Worm (Caenorhabditis elegans) whole organism, young adult: ENCODE measurements around the gene npp-5.
A peak's percentile ranks its signal among the peaks of the same experiment; 100 is the strongest.

ENCODE experiments used
- B0035.1 ChIP-seq: sonication (generic microtip); optimal IDR thresholded peaks from 2 replicates; lab custom pipeline; 2016; ENCODE audit warnings: missing genetic modification characterization, mild to moderate bottlenecking, missing compliant biosample characterization, missing genotype, missing genetic modification reagents
- B0336.3 ChIP-seq: fragments of 200-800 bp; sonication (Bioruptor generic); IDR thresholded peaks from 2 replicates; pipeline ENCODE4 v1.3.6; 2022; ENCODE audit warnings: missing genetic modification characterization, missing compliant biosample characterization
- C17E4.6 ChIP-seq: fragments of 200-800 bp; sonication (Bioruptor generic); IDR thresholded peaks from 2 replicates; pipeline ENCODE4 v1.3.6; 2022; ENCODE audit warnings: missing genetic modification reagents, missing genetic modification characterization, missing compliant biosample characterization
- F23B12.7 ChIP-seq: sonication (generic microtip); optimal IDR thresholded peaks from 2 replicates; lab custom pipeline; 2017; ENCODE audit warnings: missing genetic modification characterization, mild to moderate bottlenecking, missing compliant biosample characterization, antibody characterized with exemption, moderate library complexity; ENCODE audit not compliant: insufficient read depth
- F37B4.10 ChIP-seq: fragments of 200-800 bp; sonication (Bioruptor generic); IDR thresholded peaks from 2 replicates; pipeline ENCODE4 v1.3.6; 2022; ENCODE audit warnings: missing genetic modification characterization, missing compliant biosample characterization
- F39B2.1 ChIP-seq: fragments of 200-800 bp; sonication (Bioruptor generic); IDR thresholded peaks from 2 replicates; pipeline ENCODE4 v1.3.6; 2022; ENCODE audit warnings: missing genetic modification reagents, missing genetic modification characterization, missing compliant biosample characterization
- F49E8.2 ChIP-seq: sonication (generic microtip); optimal IDR thresholded peaks from 3 replicates; lab custom pipeline; 2017; ENCODE audit warnings: missing genetic modification characterization, mild to moderate bottlenecking, missing compliant biosample characterization, antibody characterized with exemption, moderate library complexity; ENCODE audit not compliant: insufficient read depth
- F55B11.4 ChIP-seq: sonication (generic microtip); optimal IDR thresholded peaks from 2 replicates; lab custom pipeline; 2016; ENCODE audit warnings: missing compliant biosample characterization, missing genetic modification characterization, borderline replicate concordance; ENCODE audit not compliant: insufficient read depth
- K11D2.4 ChIP-seq: fragments of 200-800 bp; sonication (Bioruptor generic); IDR thresholded peaks from 2 replicates; pipeline ENCODE4 v1.3.6; 2022; ENCODE audit warnings: missing genetic modification reagents, missing genetic modification characterization, missing compliant biosample characterization
- Y53F4B.3 ChIP-seq: fragments of 200-800 bp; sonication (Bioruptor generic); IDR thresholded peaks from 2 replicates; pipeline ENCODE4 v1.3.6; 2022; ENCODE audit warnings: missing genetic modification reagents, missing genetic modification characterization, missing compliant biosample characterization
- aptf-3 ChIP-seq: fragments of 200-800 bp; sonication (Bioruptor generic); IDR thresholded peaks from 2 replicates; pipeline ENCODE4 v1.3.6; 2022; ENCODE audit warnings: missing genetic modification characterization, missing compliant biosample characterization
- attf-3 ChIP-seq: fragments of 200-800 bp; sonication (Bioruptor generic); conservative IDR thresholded peaks from 2 replicates; pipeline ENCODE4 v1.3.6; 2022; ENCODE audit warnings: missing genetic modification reagents, missing genetic modification characterization, missing compliant biosample characterization
- attf-5 ChIP-seq: fragments of 200-800 bp; sonication (Bioruptor generic); optimal IDR thresholded peaks from 2 replicates; lab custom pipeline; 2018; ENCODE audit warnings: mild to moderate bottlenecking, missing genetic modification characterization, missing compliant biosample characterization
- ccch-3 ChIP-seq: fragments of 200-800 bp; sonication (Bioruptor generic); optimal IDR thresholded peaks from 2 replicates; lab custom pipeline; 2018; ENCODE audit warnings: mild to moderate bottlenecking, missing genetic modification characterization, missing compliant biosample characterization
- ceh-100 ChIP-seq: fragments of 200-800 bp; sonication (Bioruptor generic); IDR thresholded peaks from 2 replicates; pipeline ENCODE4 v1.3.6; 2022; ENCODE audit warnings: missing genetic modification reagents, missing genetic modification characterization, missing compliant biosample characterization
- ceh-27 ChIP-seq: fragments of 200-800 bp; sonication (Bioruptor generic); optimal IDR thresholded peaks from 2 replicates; lab custom pipeline; 2018; ENCODE audit warnings: mild to moderate bottlenecking, missing genetic modification characterization, moderate library complexity, missing compliant biosample characterization
- ceh-79 ChIP-seq: sonication (generic microtip); optimal IDR thresholded peaks from 2 replicates; lab custom pipeline; 2017; ENCODE audit warnings: mild to moderate bottlenecking, missing genetic modification characterization, missing compliant biosample characterization
- ceh-91 ChIP-seq: fragments of 200-800 bp; sonication (Bioruptor generic); IDR thresholded peaks from 2 replicates; pipeline ENCODE4 v1.3.6; 2022; ENCODE audit warnings: missing genetic modification reagents, missing genetic modification characterization, missing compliant biosample characterization
- dpff-1 ChIP-seq: sonication (generic microtip); optimal IDR thresholded peaks from 2 replicates; lab custom pipeline; 2017; ENCODE audit warnings: mild to moderate bottlenecking, missing genetic modification characterization, missing compliant biosample characterization
- dpl-1 ChIP-seq: fragments of 150-350 bp; optimal IDR thresholded peaks from 2 replicates; lab custom pipeline; 2014; ENCODE audit warnings: missing biosample characterization, missing genetic modification reagents, missing genetic modification characterization
- egl-18 ChIP-seq: fragments of 200-800 bp; sonication (Bioruptor generic); IDR thresholded peaks from 2 replicates; pipeline ENCODE4 v1.3.6; 2022; ENCODE audit warnings: missing genetic modification reagents, missing genetic modification characterization, missing compliant biosample characterization
- hlh-26 ChIP-seq: fragments of 200-800 bp; sonication (Bioruptor generic); conservative IDR thresholded peaks from 2 replicates; pipeline ENCODE4 v1.3.6; 2022; ENCODE audit warnings: missing genetic modification reagents, missing genetic modification characterization, missing compliant biosample characterization
- hmg-1.2 ChIP-seq: fragments of 200-800 bp; sonication (Bioruptor generic); IDR thresholded peaks from 2 replicates; pipeline ENCODE4 v1.3.6; 2022; ENCODE audit warnings: missing genetic modification reagents, missing genetic modification characterization, missing compliant biosample characterization
- lin-26 ChIP-seq: fragments of 200-800 bp; sonication (Bioruptor generic); IDR thresholded peaks from 2 replicates; pipeline ENCODE4 v1.3.6; 2022; ENCODE audit warnings: missing genetic modification reagents, missing genetic modification characterization, missing compliant biosample characterization
- lsl-1 ChIP-seq: fragments of 200-800 bp; sonication (Bioruptor generic); optimal IDR thresholded peaks from 2 replicates; lab custom pipeline; 2018; ENCODE audit warnings: mild to moderate bottlenecking, missing genetic modification characterization, moderate library complexity, missing compliant biosample characterization
- madf-8 ChIP-seq: fragments of 200-800 bp; sonication (Bioruptor generic); conservative IDR thresholded peaks from 2 replicates; pipeline ENCODE4 v1.3.6; 2022; ENCODE audit warnings: missing genetic modification reagents, missing genetic modification characterization, missing compliant biosample characterization
- mel-28 ChIP-seq: sonication (generic microtip); optimal IDR thresholded peaks from 2 replicates; lab custom pipeline; 2016; ENCODE audit warnings: borderline replicate concordance, mild to moderate bottlenecking, missing genetic modification characterization, missing compliant biosample characterization
- mes-4 ChIP-seq: sonication (generic microtip); optimal IDR thresholded peaks from 2 replicates; lab custom pipeline; 2016; ENCODE audit warnings: missing genotype, missing genetic modification characterization, missing compliant biosample characterization
- nhr-179 ChIP-seq: sonication (generic microtip); optimal IDR thresholded peaks from 2 replicates; lab custom pipeline; 2016; ENCODE audit warnings: mild to moderate bottlenecking, missing genetic modification characterization, missing compliant biosample characterization
- nhr-90 ChIP-seq: sonication (generic microtip); optimal IDR thresholded peaks from 2 replicates; lab custom pipeline; 2016; ENCODE audit warnings: missing genotype, mild to moderate bottlenecking, missing genetic modification characterization, missing compliant biosample characterization
- pbrm-1 ChIP-seq: fragments of 200-800 bp; sonication (Bioruptor generic); IDR thresholded peaks from 2 replicates; pipeline ENCODE4 v1.3.6; 2022; ENCODE audit warnings: missing genetic modification reagents, missing genetic modification characterization, missing compliant biosample characterization
- pha-4 ChIP-seq: fragments of 150-350 bp; sonication (generic microtip); optimal IDR thresholded peaks from 2 replicates; lab custom pipeline; 2014; ENCODE audit warnings: missing biosample characterization, missing genetic modification reagents, missing genetic modification characterization
- rcor-1 ChIP-seq: fragments of 200-800 bp; sonication (Bioruptor generic); IDR thresholded peaks from 2 replicates; pipeline ENCODE4 v1.3.6; 2022; ENCODE audit warnings: missing genetic modification reagents, missing genetic modification characterization, missing compliant biosample characterization
- repo-1 ChIP-seq: sonication (generic microtip); optimal IDR thresholded peaks from 2 replicates; lab custom pipeline; 2017; ENCODE audit warnings: mild to moderate bottlenecking, missing genetic modification characterization, missing compliant biosample characterization
- sdz-38 ChIP-seq: sonication (generic microtip); optimal IDR thresholded peaks from 2 replicates; lab custom pipeline; 2016; ENCODE audit warnings: missing genotype, missing genetic modification characterization, missing compliant biosample characterization
- sea-2 ChIP-seq: fragments of 200-800 bp; sonication (Bioruptor generic); IDR thresholded peaks from 2 replicates; pipeline ENCODE4 v1.3.6; 2022; ENCODE audit warnings: missing genetic modification characterization, missing compliant biosample characterization
- snpc-1.3 ChIP-seq: sonication (generic microtip); optimal IDR thresholded peaks from 2 replicates; lab custom pipeline; 2017; ENCODE audit warnings: missing genetic modification characterization, mild to moderate bottlenecking, missing compliant biosample characterization, antibody characterized with exemption, moderate library complexity, missing genotype, missing genetic modification reagents; ENCODE audit not compliant: insufficient read depth
- snpc-4 ChIP-seq, 5 experiments: fragments of 150-350 bp in 1 of 5; sonication (generic microtip) in 4 of 5; optimal IDR thresholded peaks; 2 replicates each; lab custom pipeline; 2014 to 2018; ENCODE audit warnings: missing genetic modification characterization in 5 of 5, missing biosample characterization in 3 of 5, antibody characterized with exemption in 2 of 5, mild to moderate bottlenecking in 2 of 5, missing compliant biosample characterization in 2 of 5, missing genotype in 2 of 5, moderate library complexity in 2 of 5, missing genetic modification reagents in 1 of 5
- somi-1 ChIP-seq: fragments of 200-800 bp; sonication (Bioruptor generic); optimal IDR thresholded peaks from 2 replicates; lab custom pipeline; 2018; ENCODE audit warnings: mild to moderate bottlenecking, missing genetic modification characterization, missing compliant biosample characterization
- tbp1 ChIP-seq: fragments of 200-800 bp; sonication (Bioruptor generic); optimal IDR thresholded peaks from 2 replicates; lab custom pipeline; 2018; ENCODE audit warnings: mild to moderate bottlenecking, missing genetic modification characterization, missing compliant biosample characterization
- unc-130 ChIP-seq: sonication (generic microtip); optimal IDR thresholded peaks from 2 replicates; lab custom pipeline; 2016; ENCODE audit warnings: missing genetic modification reagents, missing genetic modification characterization, missing compliant biosample characterization
- xnd-1 ChIP-seq: sonication (generic microtip); optimal IDR thresholded peaks from 2 replicates; lab custom pipeline; 2016; ENCODE audit warnings: missing genotype, missing genetic modification reagents, missing genetic modification characterization, missing compliant biosample characterization
- zfh-2 ChIP-seq: fragments of 200-800 bp; sonication (Bioruptor generic); conservative IDR thresholded peaks from 2 replicates; pipeline ENCODE4 v1.3.6; 2022; ENCODE audit warnings: missing genetic modification reagents, missing genetic modification characterization, missing compliant biosample characterization
- zim-3 ChIP-seq: sonication (generic microtip); optimal IDR thresholded peaks from 2 replicates; lab custom pipeline; 2017; ENCODE audit warnings: mild to moderate bottlenecking, missing genetic modification characterization, moderate library complexity, missing compliant biosample characterization
- ztf-18 ChIP-seq: sonication (generic microtip); optimal IDR thresholded peaks from 2 replicates; lab custom pipeline; 2016; ENCODE audit warnings: missing genotype, mild to moderate bottlenecking, missing genetic modification characterization, missing compliant biosample characterization
- ztf-28 ChIP-seq: fragments of 200-800 bp; sonication (Bioruptor generic); IDR thresholded peaks from 2 replicates; pipeline ENCODE4 v1.3.6; 2022; ENCODE audit warnings: missing genetic modification reagents, missing genetic modification characterization, missing compliant biosample characterization
- ztf-6 ChIP-seq: fragments of 200-800 bp; sonication (Bioruptor generic); IDR thresholded peaks from 2 replicates; pipeline ENCODE4 v1.3.6; 2022; ENCODE audit warnings: missing genetic modification reagents, missing genetic modification characterization, missing compliant biosample characterization

The npp-5 gene

DNA sequence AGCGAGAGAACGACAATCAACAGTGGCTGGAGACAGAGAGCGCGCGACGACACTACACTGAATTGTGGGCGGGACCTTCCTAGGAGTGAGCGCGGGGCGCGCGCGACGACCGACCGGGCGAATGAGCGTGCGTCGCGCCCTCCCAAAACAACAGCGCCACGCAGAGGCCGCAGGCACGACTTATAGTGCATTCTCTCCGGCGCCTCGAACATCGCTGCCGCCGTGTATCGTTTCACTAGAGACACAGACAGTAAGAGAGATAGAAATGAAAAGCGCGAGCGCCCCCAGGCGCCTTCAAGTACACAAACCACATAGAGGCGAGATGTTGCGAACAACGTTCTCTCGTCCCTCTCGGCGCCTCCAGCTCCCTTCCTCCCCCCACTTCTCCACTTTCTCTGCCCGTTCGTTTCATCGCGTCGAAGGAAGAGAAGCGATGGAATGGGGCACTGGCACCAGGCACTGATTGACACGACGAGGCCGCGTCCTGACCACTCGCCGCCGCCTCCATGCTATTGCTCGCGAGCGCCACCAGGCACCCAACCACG lies 20.4 kb upstream of the npp-5 start (continued):
- peak; percentile 77 for TF ChIP-seq somi-1
- no peak for TF ChIP-seq nhr-179
- no peak for TF ChIP-seq dpff-1 (tag; lab: Kevin White, UChicago)
- no peak for TF ChIP-seq F23B12.7
- TF ChIP-seq tbp1 = peak; percentile 39
- TF ChIP-seq pha-4 (tag; lab: Kevin White, UChicago) = no peak
- no peak for TF ChIP-seq ztf-28 (GFP tag; lab: Robert Waterston, UW)
- TF ChIP-seq B0035.1 (tag; lab: Kevin White, UChicago) = peak; percentile 76
- TF ChIP-seq ztf-18 (tag; lab: Kevin White, UChicago) = peak; percentile 55
- peak; percentile 100 for TF ChIP-seq zfh-2 (GFP tag; lab: Robert Waterston, UW)
- peak; percentile 85 for TF ChIP-seq hmg-1.2
- TF ChIP-seq Y53F4B.3 (GFP tag; lab: Robert Waterston, UW) = no peak
- no peak for TF ChIP-seq lsl-1
- TF ChIP-seq dpl-1 = no peak
- no peak for TF ChIP-seq ceh-91 (GFP tag; lab: Robert Waterston, UW)
- TF ChIP-seq attf-3 (GFP tag; lab: Robert Waterston, UW) = no peak
- TF ChIP-seq sea-2 (GFP tag; lab: Robert Waterston, UW) = no peak
- 0 out of 2 replicates have a peak, but pooled peaks have one; percentile 55 for TF ChIP-seq pbrm-1 (GFP tag; lab: Robert Waterston, UW)
- peak; percentile 59 for TF ChIP-seq ceh-27 (GFP tag; lab: Kevin White, UChicago)
- TF ChIP-seq lin-26 (GFP tag; lab: Robert Waterston, UW) = no peak
- no peak for TF ChIP-seq unc-130
- peak; percentile 80 for TF ChIP-seq egl-18 (GFP tag; lab: Robert Waterston, UW)
- TF ChIP-seq attf-5 (GFP tag; lab: Kevin White, UChicago) = peak; percentile 87
- TF ChIP-seq F49E8.2 (tag; lab: Kevin White, UChicago) = no peak
- no peak for TF ChIP-seq sdz-38 (tag; lab: Kevin White, UChicago)
- TF ChIP-seq ztf-6 (GFP tag; lab: Robert Waterston, UW) = no peak
- TF ChIP-seq mes-4 (tag; lab: Kevin White, UChicago) = no peak
- 0 out of 2 replicates have a peak, but pooled peaks have one; percentile 12 for TF ChIP-seq F37B4.10 (GFP tag; lab: Robert Waterston, UW)
- peak; percentile 39 for TF ChIP-seq repo-1 (tag; lab: Kevin White, UChicago)
- TF ChIP-seq nhr-90 (tag; lab: Kevin White, UChicago) = peak; percentile 68
- no peak; the same call in 1 of the 2 replicates for TF ChIP-seq ceh-100
- no peak for TF ChIP-seq madf-8 (GFP tag; lab: Robert Waterston, UW)
- TF ChIP-seq K11D2.4 = peak; percentile 87
- TF ChIP-seq snpc-4 (GFP tag; optimal IDR thresholded peaks at IDR 0.05; lab: Kevin White, UChicago) = no peak
- peak in 3 of 4 experiments; percentile 28 to 67 (median 58) for TF ChIP-seq snpc-4 (tag; optimal IDR thresholded peaks at IDR 0.05; lab: Kevin White, UChicago)
- TF ChIP-seq ceh-79 = no peak
- no peak for TF ChIP-seq hlh-26 (GFP tag; lab: Robert Waterston, UW)
- TF ChIP-seq F55B11.4 (tag; lab: Kevin White, UChicago) = no peak
- no peak for TF ChIP-seq ccch-3 (GFP tag; lab: Kevin White, UChicago)
- TF ChIP-seq aptf-3 = no peak
- no peak for TF ChIP-seq mel-28 (tag; lab: Kevin White, UChicago)
- TF ChIP-seq rcor-1 = no peak
- TF ChIP-seq zim-3 (tag; lab: Kevin White, UChicago) = no peak
- TF ChIP-seq snpc-1.3 = no peak
- TF ChIP-seq C17E4.6 (GFP tag; lab: Robert Waterston, UW) = no peak
- no peak for TF ChIP-seq xnd-1 (tag; lab: Kevin White, UChicago)
- peak; percentile 85 for TF ChIP-seq B0336.3 (GFP tag; lab: Robert Waterston, UW)
- TF ChIP-seq F39B2.1 = no peak
